Worm (Caenorhabditis elegans) whole organism, young adult: ENCODE data around the gene rnp-7.

Source experiments
- B0336.3 ChIP-seq: fragments of 200-800 bp; sonication (Bioruptor generic); IDR thresholded peaks from 2 replicates; pipeline ENCODE4 v1.3.6; 2022; ENCODE audit warnings: missing genetic modification characterization, missing compliant biosample characterization
- C06A6.2 ChIP-seq: fragments of 200-800 bp; sonication (Bioruptor generic); conservative IDR thresholded peaks from 2 replicates; pipeline ENCODE4 v1.3.6; 2022; ENCODE audit warnings: missing genetic modification characterization, missing compliant biosample characterization
- F10E7.11 ChIP-seq: sonication (generic microtip); optimal IDR thresholded peaks from 2 replicates; lab custom pipeline; 2017; ENCODE audit warnings: mild to moderate bottlenecking, missing genetic modification characterization, moderate library complexity, missing compliant biosample characterization
- F22D6.2 ChIP-seq: sonication (generic microtip); optimal IDR thresholded peaks from 2 replicates; lab custom pipeline; 2016; ENCODE audit warnings: mild to moderate bottlenecking, missing genetic modification characterization, missing compliant biosample characterization
- F33H1.4 ChIP-seq: fragments of 200-800 bp; sonication (Bioruptor generic); IDR thresholded peaks from 2 replicates; pipeline ENCODE4 v1.3.6; 2022; ENCODE audit warnings: missing genetic modification reagents, missing genetic modification characterization, missing compliant biosample characterization
- F37B4.10 ChIP-seq: fragments of 200-800 bp; sonication (Bioruptor generic); IDR thresholded peaks from 2 replicates; pipeline ENCODE4 v1.3.6; 2022; ENCODE audit warnings: missing genetic modification characterization, missing compliant biosample characterization
- F49E8.2 ChIP-seq: sonication (generic microtip); optimal IDR thresholded peaks from 3 replicates; lab custom pipeline; 2017; ENCODE audit warnings: missing genetic modification characterization, mild to moderate bottlenecking, missing compliant biosample characterization, antibody characterized with exemption, moderate library complexity; ENCODE audit not compliant: insufficient read depth
- K11D2.4 ChIP-seq: fragments of 200-800 bp; sonication (Bioruptor generic); IDR thresholded peaks from 2 replicates; pipeline ENCODE4 v1.3.6; 2022; ENCODE audit warnings: missing genetic modification reagents, missing genetic modification characterization, missing compliant biosample characterization
- T26A5.8 ChIP-seq: sonication (generic microtip); optimal IDR thresholded peaks from 2 replicates; lab custom pipeline; 2016; ENCODE audit warnings: missing genetic modification characterization, missing compliant biosample characterization
- Y53G8AR.9 ChIP-seq: fragments of 200-800 bp; sonication (Bioruptor generic); conservative IDR thresholded peaks from 2 replicates; pipeline ENCODE4 v1.3.6; 2022; ENCODE audit warnings: missing genetic modification reagents, missing genetic modification characterization, missing compliant biosample characterization
- Y79H2A.3 ChIP-seq: fragments of 200-800 bp; sonication (Bioruptor generic); conservative IDR thresholded peaks from 2 replicates; pipeline ENCODE4 v1.3.6; 2022; ENCODE audit warnings: missing genetic modification reagents, missing genetic modification characterization, missing compliant biosample characterization
- ZK185.1 ChIP-seq: sonication (generic microtip); optimal IDR thresholded peaks from 2 replicates; lab custom pipeline; 2016; ENCODE audit warnings: mild to moderate bottlenecking, missing genetic modification characterization, missing compliant biosample characterization; ENCODE audit not compliant: poor library complexity, severe bottlenecking
- ama-1 ChIP-seq, 3 experiments: fragments of 150-350 bp in 1 of 3; sonication (generic microtip) in 2 of 3; optimal IDR thresholded peaks; 2 replicates each; lab custom pipeline; 2014 to 2018; ENCODE audit warnings: missing biosample characterization in 2 of 3, missing genetic modification characterization in 2 of 3, missing genetic modification reagents in 2 of 3
- athp-1 ChIP-seq: sonication (generic microtip); optimal IDR thresholded peaks from 2 replicates; lab custom pipeline; 2017; ENCODE audit warnings: mild to moderate bottlenecking, missing genetic modification characterization, missing compliant biosample characterization
- attf-3 ChIP-seq: fragments of 200-800 bp; sonication (Bioruptor generic); conservative IDR thresholded peaks from 2 replicates; pipeline ENCODE4 v1.3.6; 2022; ENCODE audit warnings: missing genetic modification reagents, missing genetic modification characterization, missing compliant biosample characterization
- attf-5 ChIP-seq: fragments of 200-800 bp; sonication (Bioruptor generic); optimal IDR thresholded peaks from 2 replicates; lab custom pipeline; 2018; ENCODE audit warnings: mild to moderate bottlenecking, missing genetic modification characterization, missing compliant biosample characterization
- attf-6 ChIP-seq: fragments of 200-800 bp; sonication (Bioruptor generic); IDR thresholded peaks from 2 replicates; pipeline ENCODE4 v1.3.6; 2022; ENCODE audit warnings: missing genetic modification reagents, missing genetic modification characterization, missing compliant biosample characterization
- ccch-3 ChIP-seq: fragments of 200-800 bp; sonication (Bioruptor generic); optimal IDR thresholded peaks from 2 replicates; lab custom pipeline; 2018; ENCODE audit warnings: mild to moderate bottlenecking, missing genetic modification characterization, missing compliant biosample characterization
- cebp-1 ChIP-seq, 2 experiments: fragments of 200-800 bp in 1 of 2; sonication (Bioruptor generic) in 1 of 2; sonication (generic microtip) in 1 of 2; IDR thresholded peaks in 1 of 2; optimal IDR thresholded peaks in 1 of 2; 2 replicates each; pipeline versions ENCODE4 v1.3.6 to Lab custom; 2017 to 2022; ENCODE audit warnings: missing compliant biosample characterization in 2 of 2, missing genetic modification characterization in 2 of 2, mild to moderate bottlenecking in 1 of 2, missing genetic modification reagents in 1 of 2, moderate library complexity in 1 of 2
- ceh-100 ChIP-seq: fragments of 200-800 bp; sonication (Bioruptor generic); IDR thresholded peaks from 2 replicates; pipeline ENCODE4 v1.3.6; 2022; ENCODE audit warnings: missing genetic modification reagents, missing genetic modification characterization, missing compliant biosample characterization
- ekl-4 ChIP-seq: fragments of 200-800 bp; sonication (Bioruptor generic); IDR thresholded peaks from 2 replicates; pipeline ENCODE4 v1.3.6; 2022; ENCODE audit warnings: missing genetic modification reagents, missing genetic modification characterization, missing compliant biosample characterization
- fkh-3 ChIP-seq: sonication (generic microtip); optimal IDR thresholded peaks from 2 replicates; lab custom pipeline; 2016; ENCODE audit warnings: mild to moderate bottlenecking, missing genetic modification characterization, missing compliant biosample characterization
- him-1 ChIP-seq: sonication (generic microtip); optimal IDR thresholded peaks from 2 replicates; lab custom pipeline; 2016; ENCODE audit warnings: missing genotype, missing genetic modification reagents, missing genetic modification characterization, missing compliant biosample characterization
- hmg-1.2 ChIP-seq: fragments of 200-800 bp; sonication (Bioruptor generic); IDR thresholded peaks from 2 replicates; pipeline ENCODE4 v1.3.6; 2022; ENCODE audit warnings: missing genetic modification reagents, missing genetic modification characterization, missing compliant biosample characterization
- hsf-1 ChIP-seq: fragments of 200-800 bp; sonication (Bioruptor generic); IDR thresholded peaks from 2 replicates; pipeline ENCODE4 v1.3.6; 2022; ENCODE audit warnings: missing genetic modification reagents, missing genetic modification characterization, missing compliant biosample characterization
- lag-1 ChIP-seq: fragments of 200-800 bp; sonication (Bioruptor generic); IDR thresholded peaks from 2 replicates; pipeline ENCODE4 v1.3.6; 2022; ENCODE audit warnings: missing genetic modification reagents, missing genetic modification characterization, missing compliant biosample characterization
- let-607 ChIP-seq, 2 experiments: fragments of 200-800 bp in 1 of 2; sonication (Bioruptor generic) in 1 of 2; sonication (generic microtip) in 1 of 2; optimal IDR thresholded peaks; 2 replicates each; lab custom pipeline; 2016 to 2018; ENCODE audit warnings: mild to moderate bottlenecking in 2 of 2, missing compliant biosample characterization in 2 of 2, missing genetic modification characterization in 2 of 2, moderate library complexity in 2 of 2, missing genotype in 1 of 2
- lin-26 ChIP-seq: fragments of 200-800 bp; sonication (Bioruptor generic); IDR thresholded peaks from 2 replicates; pipeline ENCODE4 v1.3.6; 2022; ENCODE audit warnings: missing genetic modification reagents, missing genetic modification characterization, missing compliant biosample characterization
- lin-54 ChIP-seq: fragments of 200-800 bp; sonication (Bioruptor generic); optimal IDR thresholded peaks from 2 replicates; lab custom pipeline; 2018; ENCODE audit warnings: mild to moderate bottlenecking, missing genetic modification characterization, missing compliant biosample characterization
- lsl-1 ChIP-seq: fragments of 200-800 bp; sonication (Bioruptor generic); optimal IDR thresholded peaks from 2 replicates; lab custom pipeline; 2018; ENCODE audit warnings: mild to moderate bottlenecking, missing genetic modification characterization, moderate library complexity, missing compliant biosample characterization
- madf-3 ChIP-seq: fragments of 200-800 bp; sonication (Bioruptor generic); IDR thresholded peaks from 2 replicates; pipeline ENCODE4 v1.3.6; 2022; ENCODE audit warnings: missing genetic modification reagents, missing genetic modification characterization, missing compliant biosample characterization
- madf-6 ChIP-seq: fragments of 200-800 bp; sonication (Bioruptor generic); IDR thresholded peaks from 2 replicates; pipeline ENCODE4 v1.3.6; 2022; ENCODE audit warnings: missing genetic modification reagents, missing genetic modification characterization, missing compliant biosample characterization
- mcd-1 ChIP-seq: fragments of 200-800 bp; sonication (Bioruptor generic); IDR thresholded peaks from 2 replicates; pipeline ENCODE4 v1.3.6; 2022; ENCODE audit warnings: missing genetic modification reagents, missing genetic modification characterization, missing compliant biosample characterization
- mes-4 ChIP-seq: sonication (generic microtip); optimal IDR thresholded peaks from 2 replicates; lab custom pipeline; 2016; ENCODE audit warnings: missing genotype, missing genetic modification characterization, missing compliant biosample characterization
- mxl-1 ChIP-seq: sonication (generic microtip); optimal IDR thresholded peaks from 2 replicates; lab custom pipeline; 2016; ENCODE audit warnings: missing genetic modification characterization, missing compliant biosample characterization
- nhr-179 ChIP-seq: sonication (generic microtip); optimal IDR thresholded peaks from 2 replicates; lab custom pipeline; 2016; ENCODE audit warnings: mild to moderate bottlenecking, missing genetic modification characterization, missing compliant biosample characterization
- pbrm-1 ChIP-seq: fragments of 200-800 bp; sonication (Bioruptor generic); IDR thresholded peaks from 2 replicates; pipeline ENCODE4 v1.3.6; 2022; ENCODE audit warnings: missing genetic modification reagents, missing genetic modification characterization, missing compliant biosample characterization
- rec-8 ChIP-seq, 2 experiments: sonication (generic microtip); optimal IDR thresholded peaks; 2 replicates each; lab custom pipeline; 2016; ENCODE audit warnings: mild to moderate bottlenecking in 2 of 2, missing genetic modification characterization in 2 of 2, missing genetic modification reagents in 2 of 2, missing genotype in 2 of 2, missing biosample characterization in 1 of 2, missing compliant biosample characterization in 1 of 2, moderate library complexity in 1 of 2
- snpc-4 ChIP-seq, 5 experiments: fragments of 150-350 bp in 1 of 5; sonication (generic microtip) in 4 of 5; optimal IDR thresholded peaks; 2 replicates each; lab custom pipeline; 2014 to 2018; ENCODE audit warnings: missing genetic modification characterization in 5 of 5, missing biosample characterization in 3 of 5, antibody characterized with exemption in 2 of 5, mild to moderate bottlenecking in 2 of 5, missing compliant biosample characterization in 2 of 5, missing genotype in 2 of 5, moderate library complexity in 2 of 5, missing genetic modification reagents in 1 of 5
- tbp1 ChIP-seq: fragments of 200-800 bp; sonication (Bioruptor generic); optimal IDR thresholded peaks from 2 replicates; lab custom pipeline; 2018; ENCODE audit warnings: mild to moderate bottlenecking, missing genetic modification characterization, missing compliant biosample characterization
- tlf-1 ChIP-seq: fragments of 200-800 bp; sonication (Bioruptor generic); optimal IDR thresholded peaks from 2 replicates; lab custom pipeline; 2018; ENCODE audit warnings: mild to moderate bottlenecking, missing genetic modification characterization, missing compliant biosample characterization
- ztf-22 ChIP-seq: fragments of 200-800 bp; sonication (Bioruptor generic); optimal IDR thresholded peaks from 2 replicates; lab custom pipeline; 2018; ENCODE audit warnings: mild to moderate bottlenecking, missing genetic modification characterization, moderate library complexity, missing compliant biosample characterization
- ztf-28 ChIP-seq: fragments of 200-800 bp; sonication (Bioruptor generic); IDR thresholded peaks from 2 replicates; pipeline ENCODE4 v1.3.6; 2022; ENCODE audit warnings: missing genetic modification reagents, missing genetic modification characterization, missing compliant biosample characterization

Gene rnp-7

ce11 chrIII:7161055-7161454 is at the start of gene rnp-7:
rnp-7 (minus strand) TSS chrIII:7161155.
- no peak for TF ChIP-seq ztf-28
- TF ChIP-seq tbp1 (GFP tag; lab: Kevin White, UChicago) = no peak
- TF ChIP-seq let-607 (tag; optimal IDR thresholded peaks at IDR 0.05; lab: Kevin White, UChicago) = no peak
- TF ChIP-seq K11D2.4 (GFP tag; lab: Robert Waterston, UW) = no peak
- TF ChIP-seq attf-5 (GFP tag; lab: Kevin White, UChicago) = no peak
- TF ChIP-seq F49E8.2 (tag; lab: Kevin White, UChicago) = no peak
- TF ChIP-seq fkh-3 (tag; lab: Kevin White, UChicago) = no peak
- TF ChIP-seq lag-1 (GFP tag; lab: Robert Waterston, UW) = no peak
- TF ChIP-seq Y79H2A.3 = no peak
- no peak for TF ChIP-seq ceh-100 (GFP tag; lab: Robert Waterston, UW)
- TF ChIP-seq mes-4 = no peak
- TF ChIP-seq T26A5.8 = no peak
- TF ChIP-seq F37B4.10 = no peak
- TF ChIP-seq nhr-179 (tag; lab: Kevin White, UChicago) = no peak
- TF ChIP-seq F10E7.11 (tag; lab: Kevin White, UChicago) = no peak
- TF ChIP-seq ZK185.1 (tag; lab: Kevin White, UChicago) = no peak

ce11 chrIII:7210486-7210885 is 49.5 kb upstream of the rnp-7 start:
- TF ChIP-seq C06A6.2 (GFP tag; lab: Robert Waterston, UW) = no peak
- no peak for TF ChIP-seq pbrm-1 (GFP tag; lab: Robert Waterston, UW)
- TF ChIP-seq ztf-22 (GFP tag; lab: Kevin White, UChicago) = no peak
- 0 out of 2 replicates have a peak, but pooled peaks have one; percentile 6 for TF ChIP-seq mcd-1
- no peak for TF ChIP-seq him-1 (tag; lab: Kevin White, UChicago)
- peak; percentile 42; the same call in 1 of the 2 replicates for TF ChIP-seq madf-3
- TF ChIP-seq, all 124 proteins: peak for 2

- TF ChIP-seq lsl-1 (GFP tag; lab: Kevin White, UChicago) (peak; percentile 42), rec-8 (tag; optimal IDR thresholded peaks at IDR 0.05; lab: Kevin White, UChicago) (peak in 1 of 2 experiments; percentile 4), snpc-4 (GFP tag; optimal IDR thresholded peaks at IDR 0.05; lab: Kevin White, UChicago) (no peak), snpc-4 (tag; optimal IDR thresholded peaks at IDR 0.05; lab: Kevin White, UChicago) (peak in 1 of 4 experiments; percentile 3), madf-6 (0 out of 2 replicates have a peak, but pooled peaks have one; percentile 28), F33H1.4 (peak; percentile 38), Y53G8AR.9 (GFP tag; lab: Robert Waterston, UW) (0 out of 2 replicates have a peak, but pooled peaks have one; percentile 26), attf-3 (GFP tag; lab: Robert Waterston, UW) (no peak), ccch-3 (no peak), lin-26 (GFP tag; lab: Robert Waterston, UW) (0 out of 2 replicates have a peak, but pooled peaks have one; percentile 39), attf-6 (peak; percentile 60), ceh-100 (GFP tag; lab: Robert Waterston, UW) (peak; percentile 24; the same call in 1 of the 2 replicates), hmg-1.2 (peak; percentile 24; the same call in 1 of the 2 replicates), cebp-1 (GFP tag; IDR thresholded peaks at IDR 0.05; lab: Robert Waterston, UW) (no peak), cebp-1 (tag; optimal IDR thresholded peaks at IDR 0.05; lab: Kevin White, UChicago) (no peak), tlf-1 (GFP tag; lab: Kevin White, UChicago) (peak; percentile 36), lin-54 (peak; percentile 53), ekl-4 (GFP tag; lab: Robert Waterston, UW) (peak; percentile 45; the same call in 1 of the 2 replicates), F22D6.2 (tag; lab: Kevin White, UChicago) (no peak), athp-1 (tag; lab: Kevin White, UChicago) (peak; percentile 12), mxl-1 (no peak), ama-1 (optimal IDR thresholded peaks at IDR 0.05; lab: Kevin White, UChicago) (no peak), ama-1 (GFP tag; optimal IDR thresholded peaks at IDR 0.05; lab: Kevin White, UChicago) (peak in 1 of 2 experiments; percentile 61), hsf-1 (GFP tag; lab: Robert Waterston, UW) (0 out of 2 replicates have a peak, but pooled peaks have one; percentile 5), F49E8.2 (tag; lab: Kevin White, UChicago) (peak; percentile 57), B0336.3 (GFP tag; lab: Robert Waterston, UW) (peak; percentile 54)
Measured at ce11 chrIII:7209721-7210120, 48.8 kb upstream of the rnp-7 start, which contains the start of gene R151.2. R151.2 (plus strand) TSS chrIII:7209967.
